Worm (Caenorhabditis elegans) whole organism, L4 larva: ENCODE data around the gene copb-2.

ENCODE experiments used
- F26F4.8 ChIP-seq: fragments of 200-800 bp; sonication (Bioruptor generic); conservative IDR thresholded peaks from 2 replicates; pipeline ENCODE4 v1.3.6; 2022; ENCODE audit warnings: missing genetic modification characterization, missing compliant biosample characterization
- F44E2.7 ChIP-seq: fragments of 200-800 bp; sonication (Bioruptor generic); IDR thresholded peaks from 2 replicates; pipeline ENCODE4 v2.1.2; 2022; ENCODE audit warnings: missing genetic modification characterization, missing compliant biosample characterization
- F49E8.2 ChIP-seq: sonication (generic microtip); optimal IDR thresholded peaks from 2 replicates; lab custom pipeline; 2016; ENCODE audit warnings: missing compliant biosample characterization, mild to moderate bottlenecking, missing genetic modification characterization, borderline replicate concordance
- T20F7.1 ChIP-seq: fragments of 200-800 bp; sonication (Bioruptor generic); optimal IDR thresholded peaks from 2 replicates; lab custom pipeline; 2018; ENCODE audit warnings: mild to moderate bottlenecking, missing genetic modification characterization, missing compliant biosample characterization
- T26A8.4 ChIP-seq: fragments of 200-800 bp; sonication (Bioruptor generic); IDR thresholded peaks from 2 replicates; pipeline ENCODE4 v1.3.6; 2022; ENCODE audit warnings: missing genetic modification characterization, missing compliant biosample characterization
- Y105C5A.15 ChIP-seq: fragments of 200-800 bp; sonication (Bioruptor generic); IDR thresholded peaks from 2 replicates; pipeline ENCODE4 v1.3.6; 2022; ENCODE audit warnings: missing genetic modification characterization, missing compliant biosample characterization
- Y48G9A.11 ChIP-seq: fragments of 200-800 bp; sonication (Bioruptor generic); IDR thresholded peaks from 2 replicates; pipeline ENCODE4 v1.3.6; 2022; ENCODE audit warnings: missing genetic modification reagents, missing genetic modification characterization, missing compliant biosample characterization
- Y5F2A.4 ChIP-seq: fragments of 200-800 bp; sonication (Bioruptor generic); optimal IDR thresholded peaks from 2 replicates; lab custom pipeline; 2018; ENCODE audit warnings: mild to moderate bottlenecking, missing genetic modification characterization, missing compliant biosample characterization
- aly-2 ChIP-seq: sonication (generic microtip); optimal IDR thresholded peaks from 2 replicates; lab custom pipeline; 2018; ENCODE audit warnings: missing biosample characterization, missing genetic modification characterization
- ama-1 ChIP-seq: fragments of 150-350 bp; optimal IDR thresholded peaks from 2 replicates; lab custom pipeline; 2014; ENCODE audit warnings: inconsistent platforms, mixed read lengths
- attf-4 ChIP-seq: sonication (generic microtip); optimal IDR thresholded peaks from 3 replicates; lab custom pipeline; 2017; ENCODE audit warnings: missing biosample characterization, missing genetic modification characterization
- ceh-32 ChIP-seq: sonication (generic microtip); optimal IDR thresholded peaks from 2 replicates; lab custom pipeline; 2016; ENCODE audit warnings: mild to moderate bottlenecking, missing genetic modification characterization, missing compliant biosample characterization; ENCODE audit not compliant: poor library complexity
- ceh-82 ChIP-seq: sonication (generic microtip); optimal IDR thresholded peaks from 2 replicates; lab custom pipeline; 2017; ENCODE audit warnings: missing biosample characterization, missing genetic modification characterization
- daf-16 ChIP-seq, 3 experiments: sonication (generic microtip); optimal IDR thresholded peaks; 2 replicates each; lab custom pipeline; 2016 to 2017; ENCODE audit warnings: missing genetic modification characterization in 3 of 3, missing genetic modification reagents in 3 of 3, mild to moderate bottlenecking in 2 of 3, missing compliant biosample characterization in 2 of 3, missing biosample characterization in 1 of 3, moderate library complexity in 1 of 3
- daf-19 ChIP-seq: fragments of 200-800 bp; sonication (Bioruptor generic); conservative IDR thresholded peaks from 2 replicates; pipeline ENCODE4 v1.3.6; 2022; ENCODE audit warnings: missing genetic modification characterization, missing compliant biosample characterization
- dmd-6 ChIP-seq: fragments of 200-800 bp; sonication (Bioruptor generic); IDR thresholded peaks from 2 replicates; pipeline ENCODE4 v1.3.6; 2022; ENCODE audit warnings: missing genetic modification reagents, missing genetic modification characterization, missing compliant biosample characterization
- dmd-8 ChIP-seq: fragments of 200-800 bp; sonication (Bioruptor generic); IDR thresholded peaks from 2 replicates; pipeline ENCODE4 v1.3.6; 2022; ENCODE audit warnings: missing genetic modification characterization, missing compliant biosample characterization
- dpl-1 ChIP-seq: fragments of 150-350 bp; optimal IDR thresholded peaks from 2 replicates; lab custom pipeline; 2014; ENCODE audit warnings: missing biosample characterization, missing genetic modification reagents, missing genetic modification characterization
- duxl-1 ChIP-seq: sonication (generic microtip); optimal IDR thresholded peaks from 2 replicates; lab custom pipeline; 2016; ENCODE audit warnings: mild to moderate bottlenecking, missing genetic modification characterization, moderate library complexity, missing compliant biosample characterization; ENCODE audit not compliant: poor library complexity
- dve-1 ChIP-seq: sonication (generic microtip); optimal IDR thresholded peaks from 2 replicates; lab custom pipeline; 2017; ENCODE audit warnings: antibody characterized with exemption, mild to moderate bottlenecking, missing genetic modification characterization, missing compliant biosample characterization; ENCODE audit not compliant: insufficient read depth
- egl-27 ChIP-seq: sonication (generic microtip); optimal IDR thresholded peaks from 3 replicates; lab custom pipeline; 2017; ENCODE audit warnings: missing biosample characterization, missing genetic modification reagents, missing genetic modification characterization
- egl-43 ChIP-seq: fragments of 200-800 bp; sonication (Bioruptor generic); IDR thresholded peaks from 2 replicates; pipeline ENCODE4 v1.3.6; 2022; ENCODE audit warnings: missing genetic modification reagents, missing genetic modification characterization, missing compliant biosample characterization
- hlh-11 ChIP-seq: fragments of 200-800 bp; sonication (Bioruptor generic); optimal IDR thresholded peaks from 2 replicates; lab custom pipeline; 2018; ENCODE audit warnings: mild to moderate bottlenecking, missing genetic modification characterization, missing compliant biosample characterization
- hlh-30 ChIP-seq: sonication (generic microtip); optimal IDR thresholded peaks from 2 replicates; lab custom pipeline; 2017; ENCODE audit warnings: antibody characterized with exemption, mild to moderate bottlenecking, missing genetic modification characterization, missing compliant biosample characterization; ENCODE audit not compliant: insufficient read depth
- hmg-1.1 ChIP-seq: fragments of 200-800 bp; sonication (Bioruptor generic); IDR thresholded peaks from 2 replicates; pipeline ENCODE4 v1.3.6; 2022; ENCODE audit warnings: missing genetic modification reagents, missing genetic modification characterization, missing compliant biosample characterization
- jun-1 ChIP-seq: fragments of 150-350 bp; optimal IDR thresholded peaks from 2 replicates; lab custom pipeline; 2014; ENCODE audit warnings: missing biosample characterization, missing genetic modification reagents, missing genetic modification characterization
- lim-7 ChIP-seq: fragments of 200-800 bp; sonication (Bioruptor generic); IDR thresholded peaks from 2 replicates; pipeline ENCODE4 v1.3.6; 2022; ENCODE audit warnings: missing genetic modification characterization, missing compliant biosample characterization
- lin-29 ChIP-seq: fragments of 200-800 bp; sonication (Bioruptor generic); IDR thresholded peaks from 2 replicates; pipeline ENCODE4 v1.3.6; 2022; ENCODE audit warnings: missing genetic modification reagents, missing genetic modification characterization, missing compliant biosample characterization
- lin-38 ChIP-seq: fragments of 200-800 bp; sonication (Bioruptor generic); IDR thresholded peaks from 2 replicates; pipeline ENCODE4 v1.3.6; 2022; ENCODE audit warnings: missing genetic modification reagents, missing genetic modification characterization, missing compliant biosample characterization
- lsy-2 ChIP-seq, 2 experiments: fragments of 150-350 bp in 1 of 2; sonication (generic microtip) in 1 of 2; optimal IDR thresholded peaks; 2 replicates each; lab custom pipeline; 2014 to 2017; ENCODE audit warnings: missing biosample characterization in 2 of 2, missing genetic modification characterization in 2 of 2
- mdl-1 ChIP-seq, 2 experiments: fragments of 150-350 bp in 1 of 2; sonication (generic microtip) in 1 of 2; optimal IDR thresholded peaks; 2 replicates each; lab custom pipeline; 2014 to 2017; ENCODE audit warnings: missing biosample characterization in 2 of 2, missing genetic modification characterization in 2 of 2
- mep-1 ChIP-seq: fragments of 150-350 bp; sonication (generic microtip); optimal IDR thresholded peaks from 3 replicates; lab custom pipeline; 2014; ENCODE audit warnings: missing biosample characterization, missing genetic modification characterization
- mxl-3 ChIP-seq: fragments of 200-800 bp; sonication (Bioruptor generic); optimal IDR thresholded peaks from 2 replicates; lab custom pipeline; 2018; ENCODE audit warnings: mild to moderate bottlenecking, missing genetic modification characterization, missing compliant biosample characterization
- nhr-10 ChIP-seq: fragments of 150-350 bp; optimal IDR thresholded peaks from 2 replicates; lab custom pipeline; 2014; ENCODE audit warnings: missing biosample characterization, missing genetic modification characterization
- nhr-102 ChIP-seq: sonication (generic microtip); optimal IDR thresholded peaks from 2 replicates; lab custom pipeline; 2016; ENCODE audit warnings: mild to moderate bottlenecking, missing genetic modification characterization, moderate library complexity, missing compliant biosample characterization
- nhr-11 ChIP-seq: fragments of 150-350 bp; optimal IDR thresholded peaks from 2 replicates; lab custom pipeline; 2014; ENCODE audit warnings: missing biosample characterization, missing genetic modification characterization
- nhr-25 ChIP-seq: sonication (generic microtip); optimal IDR thresholded peaks from 2 replicates; lab custom pipeline; 2017; ENCODE audit warnings: missing genetic modification characterization, mild to moderate bottlenecking, missing compliant biosample characterization, antibody characterized with exemption, moderate library complexity, borderline replicate concordance; ENCODE audit not compliant: insufficient read depth
- nhr-42 ChIP-seq: fragments of 200-800 bp; sonication (Bioruptor generic); IDR thresholded peaks from 2 replicates; pipeline ENCODE4 v1.3.6; 2022; ENCODE audit warnings: missing genetic modification characterization, missing compliant biosample characterization
- rbr-2 ChIP-seq: sonication (generic microtip); optimal IDR thresholded peaks from 2 replicates; lab custom pipeline; 2016; ENCODE audit warnings: missing genotype, missing genetic modification characterization, missing compliant biosample characterization
- saeg-2 ChIP-seq: fragments of 200-800 bp; sonication (Bioruptor generic); IDR thresholded peaks from 2 replicates; pipeline ENCODE4 v1.3.6; 2022; ENCODE audit warnings: missing genetic modification reagents, missing genetic modification characterization, missing compliant biosample characterization
- set-16 ChIP-seq: fragments of 200-800 bp; sonication (Bioruptor generic); IDR thresholded peaks from 2 replicates; pipeline ENCODE4 v1.3.6; 2022; ENCODE audit warnings: missing genetic modification reagents, missing genetic modification characterization, missing compliant biosample characterization
- spr-1 ChIP-seq: sonication (generic microtip); optimal IDR thresholded peaks from 2 replicates; lab custom pipeline; 2016; ENCODE audit warnings: mild to moderate bottlenecking, missing genetic modification characterization, missing compliant biosample characterization
- spr-3 ChIP-seq: fragments of 200-800 bp; sonication (Bioruptor generic); optimal IDR thresholded peaks from 2 replicates; lab custom pipeline; 2018; ENCODE audit warnings: mild to moderate bottlenecking, missing genetic modification characterization, missing compliant biosample characterization
- tag-97 ChIP-seq: fragments of 200-800 bp; sonication (Bioruptor generic); IDR thresholded peaks from 2 replicates; pipeline ENCODE4 v1.3.6; 2022; ENCODE audit warnings: missing genetic modification characterization, missing compliant biosample characterization
- unc-130 ChIP-seq: sonication (generic microtip); optimal IDR thresholded peaks from 2 replicates; lab custom pipeline; 2016; ENCODE audit warnings: missing genetic modification reagents, missing genetic modification characterization, missing compliant biosample characterization
- unc-62 ChIP-seq, 3 experiments: fragments of 150-350 bp in 1 of 3; sonication (generic microtip); optimal IDR thresholded peaks in 2 of 3; peaks in 1 of 3; 1 replicate in 1 of 3; 2 replicates in 2 of 3; lab custom pipeline; 2014 to 2017; ENCODE audit warnings: missing biosample characterization in 3 of 3, missing genetic modification characterization in 3 of 3, missing genetic modification reagents in 3 of 3, missing genotype in 1 of 3
- zag-1 ChIP-seq: fragments of 150-350 bp; optimal IDR thresholded peaks from 2 replicates; lab custom pipeline; 2014; ENCODE audit warnings: missing biosample characterization, missing genetic modification characterization
- zfp-3 ChIP-seq: fragments of 200-800 bp; sonication (Bioruptor generic); conservative IDR thresholded peaks from 2 replicates; pipeline ENCODE4 v1.3.6; 2022; ENCODE audit warnings: missing genetic modification reagents, missing genetic modification characterization, missing compliant biosample characterization
- ztf-7 ChIP-seq: fragments of 150-350 bp; optimal IDR thresholded peaks from 2 replicates; lab custom pipeline; 2014; ENCODE audit warnings: missing biosample characterization, missing genetic modification characterization

Gene copb-2

DNA sequence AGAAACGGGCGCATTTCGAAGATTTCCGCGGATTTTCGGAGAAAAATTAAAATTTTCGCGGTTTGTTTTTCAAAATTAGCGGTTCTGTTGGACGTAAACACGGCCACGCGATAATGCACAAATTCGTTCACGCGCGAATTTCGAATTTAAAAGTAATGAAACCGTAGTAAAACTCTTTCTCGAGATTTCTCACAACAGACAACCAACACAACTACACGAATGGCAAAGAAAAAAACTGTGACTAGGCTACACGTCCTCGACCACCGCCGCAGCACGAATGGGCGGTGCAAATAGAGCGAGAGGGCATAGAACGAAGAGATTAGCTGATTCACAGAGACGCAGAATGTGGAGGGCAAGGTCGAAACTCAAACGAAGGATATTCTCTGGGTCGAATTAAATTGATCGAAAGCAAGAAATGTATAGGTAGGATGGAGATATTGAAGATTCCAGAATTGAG, 18.6 kb upstream of the copb-2 start, which contains the start of gene idh-1:
idh-1 (minus strand) TSS at position 228 of the 457 bp plus-strand sequence.
- TF ChIP-seq lin-29 (GFP tag; lab: Robert Waterston, UW) (peak; percentile 36; the same call in 1 of the 2 replicates), lim-7 (GFP tag; lab: Robert Waterston, UW) (no peak), nhr-102 (tag; lab: Kevin White, UChicago) (peak; percentile 29), unc-130 (GFP tag; lab: Kevin White, UChicago) (peak; percentile 36), F26F4.8 (no peak), attf-4 (tag; lab: Kevin White, UChicago) (no peak), unc-62 (GFP tag; optimal IDR thresholded peaks at IDR 0.05 in 1 of 2; lab: Kevin White, UChicago) (peak in 1 of 2 experiments; percentile 84), unc-62 (tag; optimal IDR thresholded peaks at IDR 0.05; lab: Kevin White, UChicago) (no peak), ceh-82 (tag; lab: Kevin White, UChicago) (no peak), jun-1 (tag; lab: Kevin White, UChicago) (no peak), Y105C5A.15 (GFP tag; lab: Robert Waterston, UW) (no peak), T20F7.1 (GFP tag; lab: Kevin White, UChicago) (peak; percentile 24), lin-38 (GFP tag; lab: Robert Waterston, UW) (peak; percentile 57), lsy-2 (tag; optimal IDR thresholded peaks at IDR 0.05; lab: Kevin White, UChicago) (no peak), zag-1 (no peak), F49E8.2 (tag; lab: Kevin White, UChicago) (no peak), Y5F2A.4 (GFP tag; lab: Kevin White, UChicago) (no peak), spr-3 (GFP tag; lab: Kevin White, UChicago) (no peak), F44E2.7 (no peak), hlh-11 (tag; lab: Kevin White, UChicago) (peak; percentile 37), nhr-25 (tag; lab: Kevin White, UChicago) (peak; percentile 88), mep-1 (tag; lab: Kevin White, UChicago) (peak; percentile 41), daf-16 (GFP tag; optimal IDR thresholded peaks at IDR 0.05; lab: Kevin White, UChicago) (no peak), daf-16 (tag; optimal IDR thresholded peaks at IDR 0.05; lab: Kevin White, UChicago) (peak; percentile 8), rbr-2 (tag; lab: Kevin White, UChicago) (peak; percentile 3), dmd-8 (GFP tag; lab: Robert Waterston, UW) (no peak), T26A8.4 (GFP tag; lab: Robert Waterston, UW) (0 out of 2 replicates have a peak, but pooled peaks have one; percentile 20), saeg-2 (GFP tag; lab: Robert Waterston, UW) (no peak), ceh-32 (tag; lab: Kevin White, UChicago) (no peak), dmd-6 (GFP tag; lab: Robert Waterston, UW) (peak; percentile 32; the same call in 1 of the 2 replicates), mxl-3 (peak; percentile 6), nhr-11 (peak; percentile 86), dpl-1 (GFP tag; lab: Kevin White, UChicago) (peak; percentile 71), zfp-3 (no peak), nhr-10 (tag; lab: Kevin White, UChicago) (peak; percentile 32), egl-43 (GFP tag; lab: Robert Waterston, UW) (no peak; the same call in 1 of the 2 replicates), egl-27 (tag; lab: Kevin White, UChicago) (no peak), tag-97 (GFP tag; lab: Robert Waterston, UW) (no peak), Y48G9A.11 (GFP tag; lab: Robert Waterston, UW) (no peak), hmg-1.1 (GFP tag; lab: Robert Waterston, UW) (no peak; the same call in 1 of the 2 replicates), mdl-1 (tag; optimal IDR thresholded peaks at IDR 0.05; lab: Kevin White, UChicago) (peak in 1 of 2 experiments; percentile 14), daf-19 (no peak), nhr-42 (0 out of 2 replicates have a peak, but pooled peaks have one; percentile 19), duxl-1 (tag; lab: Kevin White, UChicago) (no peak), aly-2 (tag; lab: Kevin White, UChicago) (no peak), set-16 (GFP tag; lab: Robert Waterston, UW) (no peak), ztf-7 (tag; lab: Kevin White, UChicago) (no peak), dve-1 (tag; lab: Kevin White, UChicago) (no peak), ama-1 (lab: Kevin White, UChicago) (peak; percentile 37), spr-1 (tag; lab: Kevin White, UChicago) (no peak), hlh-30 (tag; lab: Kevin White, UChicago) (peak; percentile 44)
